Worm (Caenorhabditis elegans): ENCODE data around the gene clec-126.

Gene clec-126

ce11 chrII:3472316-3472715, 47.0 kb upstream of the clec-126 start, which contains the start of gene Y49F6B.12:
TSS of gene Y49F6B.12 (minus strand) at chrII:3472416.
- TF ChIP-seq mep-1 (tag; optimal IDR thresholded peaks at IDR 0.05) (no peak), unc-62 (GFP tag; optimal IDR thresholded peaks at IDR 0.05) (no peak), snpc-4 (tag; optimal IDR thresholded peaks at IDR 0.05) (no peak), lsy-2 (tag; optimal IDR thresholded peaks at IDR 0.05) (no peak), elt-3 (tag; optimal IDR thresholded peaks at IDR 0.05) (no peak), mab-5 (tag; optimal IDR thresholded peaks at IDR 0.05) (no peak), blmp-1 (tag; optimal IDR thresholded peaks at IDR 0.05) (no peak), unc-120 (tag; optimal IDR thresholded peaks at IDR 0.05; ENCODE audit: poor library complexity, severe bottlenecking) (no peak), tbx-8 (GFP tag; optimal IDR thresholded peaks at IDR 0.05) (no peak), flh-1 (GFP tag; optimal IDR thresholded peaks at IDR 0.05) (no peak), elt-1 (tag; optimal IDR thresholded peaks at IDR 0.05; ENCODE audit: borderline replicate concordance, insufficient read depth) (no peak), cnd-1 (tag; optimal IDR thresholded peaks at IDR 0.05) (no peak), unc-39 (tag; optimal IDR thresholded peaks at IDR 0.05) (no peak)

ce11 chrII:3472817-3473216, 46.5 kb upstream of the clec-126 start, which contains the start of gene Y49F6B.6:
TSS of gene Y49F6B.6 (plus strand) at chrII:3473117.
- no peak for TF ChIP-seq M03D4.4 (tag; optimal IDR thresholded peaks at IDR 0.05)
- TF ChIP-seq unc-120 (tag; optimal IDR thresholded peaks at IDR 0.05; ENCODE audit: poor library complexity, severe bottlenecking) = no peak
- no peak for TF ChIP-seq sem-2 (GFP tag; optimal IDR thresholded peaks at IDR 0.05)

- TF ChIP-seq ceh-39 (tag; optimal IDR thresholded peaks at IDR 0.05) = no peak
- no peak for TF ChIP-seq ceh-83 (GFP tag; optimal IDR thresholded peaks at IDR 0.05)
- TF ChIP-seq unc-120 (tag; optimal IDR thresholded peaks at IDR 0.05; ENCODE audit: poor library complexity, severe bottlenecking) = no peak
- TF ChIP-seq hlh-1 (tag; optimal IDR thresholded peaks at IDR 0.05) = no peak
- TF ChIP-seq M03D4.4 (tag; optimal IDR thresholded peaks at IDR 0.05) = no peak
- no peak for TF ChIP-seq snpc-4 (tag; optimal IDR thresholded peaks at IDR 0.05)
- no peak for TF ChIP-seq nhr-2 (tag; optimal IDR thresholded peaks at IDR 0.05)
- no peak for TF ChIP-seq sem-2 (GFP tag; optimal IDR thresholded peaks at IDR 0.05)
- no peak for TF ChIP-seq elt-1 (tag; optimal IDR thresholded peaks at IDR 0.05; ENCODE audit: borderline replicate concordance, insufficient read depth)
- no peak for TF ChIP-seq sptf-1 (tag; optimal IDR thresholded peaks at IDR 0.05)
Measured at ce11 chrII:3473744-3474143, 45.5 kb upstream of the clec-126 start, which contains the start of gene sdz-32. TSS of gene sdz-32 (plus strand) at chrII:3474044.

- TF ChIP-seq snpc-4 (tag; optimal IDR thresholded peaks at IDR 0.05) = no peak
- TF ChIP-seq ham-2 (GFP tag; optimal IDR thresholded peaks at IDR 0.05) = no peak
- no peak for TF ChIP-seq cnd-1 (tag; optimal IDR thresholded peaks at IDR 0.05)
- no peak for TF ChIP-seq lin-32 (GFP tag; optimal IDR thresholded peaks at IDR 0.05)
- no peak for TF ChIP-seq mls-2 (tag; optimal IDR thresholded peaks at IDR 0.05)
- TF ChIP-seq M03D4.4 (tag; optimal IDR thresholded peaks at IDR 0.05) = no peak
- no peak for TF ChIP-seq lsy-2 (tag; optimal IDR thresholded peaks at IDR 0.05)
- no peak for TF ChIP-seq pha-4 (tag; optimal IDR thresholded peaks at IDR 0.05)
- TF ChIP-seq lin-13 (tag; optimal IDR thresholded peaks at IDR 0.05) = no peak
Measured at ce11 chrII:3476536-3476935, 42.8 kb upstream of the clec-126 start.

- TF ChIP-seq lin-13 (tag; optimal IDR thresholded peaks at IDR 0.05) = no peak
- TF ChIP-seq nhr-76 (tag; optimal IDR thresholded peaks at IDR 0.05) = no peak
- no peak for TF ChIP-seq mep-1 (tag; optimal IDR thresholded peaks at IDR 0.05)
- no peak for TF ChIP-seq hlh-1 (tag; optimal IDR thresholded peaks at IDR 0.05)
- TF ChIP-seq bed-3 (GFP tag; optimal IDR thresholded peaks at IDR 0.05) = no peak
- TF ChIP-seq lin-32 (GFP tag; optimal IDR thresholded peaks at IDR 0.05) = no peak
Measured at ce11 chrII:3477171-3477570, 42.1 kb upstream of the clec-126 start, which contains the start of gene fbxb-104. TSS of gene fbxb-104 (minus strand) at chrII:3477271.

ce11 chrII:3481584-3481983, 37.7 kb upstream of the clec-126 start, which contains the start of gene Y49F6B.8:
TSS of gene Y49F6B.8 (minus strand) at chrII:3481684.
- no peak for TF ChIP-seq nhr-76 (tag; optimal IDR thresholded peaks at IDR 0.05)

- TF ChIP-seq mab-5 (tag; optimal IDR thresholded peaks at IDR 0.05) (peak; percentile 55), pha-4 (tag; optimal IDR thresholded peaks at IDR 0.05) (no peak), nhr-2 (tag; optimal IDR thresholded peaks at IDR 0.05) (no peak), nhr-76 (tag; optimal IDR thresholded peaks at IDR 0.05) (no peak), sptf-1 (tag; optimal IDR thresholded peaks at IDR 0.05) (peak; percentile 75), flh-1 (GFP tag; optimal IDR thresholded peaks at IDR 0.05) (no peak), nhr-237 (tag; optimal IDR thresholded peaks at IDR 0.05) (no peak), blmp-1 (tag; optimal IDR thresholded peaks at IDR 0.05) (no peak), hlh-1 (tag; optimal IDR thresholded peaks at IDR 0.05) (no peak), cnd-1 (tag; optimal IDR thresholded peaks at IDR 0.05) (peak; percentile 20), nhr-28 (tag; optimal IDR thresholded peaks at IDR 0.05) (no peak), mls-2 (tag; optimal IDR thresholded peaks at IDR 0.05) (no peak), unc-120 (tag; optimal IDR thresholded peaks at IDR 0.05; ENCODE audit: poor library complexity, severe bottlenecking) (no peak), unc-62 (GFP tag; optimal IDR thresholded peaks at IDR 0.05) (no peak), ceh-83 (GFP tag; optimal IDR thresholded peaks at IDR 0.05) (no peak), zip-8 (tag; optimal IDR thresholded peaks at IDR 0.05) (no peak), ceh-43 (GFP tag; optimal IDR thresholded peaks at IDR 0.05) (peak; percentile 7), ham-2 (GFP tag; optimal IDR thresholded peaks at IDR 0.05) (no peak), lin-32 (GFP tag; optimal IDR thresholded peaks at IDR 0.05) (peak; percentile 16), bed-3 (GFP tag; optimal IDR thresholded peaks at IDR 0.05) (no peak), elt-1 (tag; optimal IDR thresholded peaks at IDR 0.05; ENCODE audit: borderline replicate concordance, insufficient read depth) (no peak), drap-1 (GFP tag; optimal IDR thresholded peaks at IDR 0.05) (no peak), mep-1 (tag; optimal IDR thresholded peaks at IDR 0.05) (peak; percentile 49), lin-13 (tag; optimal IDR thresholded peaks at IDR 0.05) (no peak), unc-39 (tag; optimal IDR thresholded peaks at IDR 0.05) (no peak), lsy-2 (tag; optimal IDR thresholded peaks at IDR 0.05) (peak; percentile 39), elt-3 (tag; optimal IDR thresholded peaks at IDR 0.05) (no peak), ces-1 (GFP tag; optimal IDR thresholded peaks at IDR 0.05) (peak; percentile 97)
Measured at ce11 chrII:3482231-3482630, 37.1 kb upstream of the clec-126 start, which contains the start of gene smu-2. TSS of gene smu-2 (plus strand) at chrII:3482408.

Measured in whole organism, mixed stage, embryonic.